Fruit fly (Drosophila melanogaster): ENCODE results near the gene cv.
A peak's percentile ranks its signal among the peaks of the same experiment; 100 is the strongest.

cv gene

DNA sequence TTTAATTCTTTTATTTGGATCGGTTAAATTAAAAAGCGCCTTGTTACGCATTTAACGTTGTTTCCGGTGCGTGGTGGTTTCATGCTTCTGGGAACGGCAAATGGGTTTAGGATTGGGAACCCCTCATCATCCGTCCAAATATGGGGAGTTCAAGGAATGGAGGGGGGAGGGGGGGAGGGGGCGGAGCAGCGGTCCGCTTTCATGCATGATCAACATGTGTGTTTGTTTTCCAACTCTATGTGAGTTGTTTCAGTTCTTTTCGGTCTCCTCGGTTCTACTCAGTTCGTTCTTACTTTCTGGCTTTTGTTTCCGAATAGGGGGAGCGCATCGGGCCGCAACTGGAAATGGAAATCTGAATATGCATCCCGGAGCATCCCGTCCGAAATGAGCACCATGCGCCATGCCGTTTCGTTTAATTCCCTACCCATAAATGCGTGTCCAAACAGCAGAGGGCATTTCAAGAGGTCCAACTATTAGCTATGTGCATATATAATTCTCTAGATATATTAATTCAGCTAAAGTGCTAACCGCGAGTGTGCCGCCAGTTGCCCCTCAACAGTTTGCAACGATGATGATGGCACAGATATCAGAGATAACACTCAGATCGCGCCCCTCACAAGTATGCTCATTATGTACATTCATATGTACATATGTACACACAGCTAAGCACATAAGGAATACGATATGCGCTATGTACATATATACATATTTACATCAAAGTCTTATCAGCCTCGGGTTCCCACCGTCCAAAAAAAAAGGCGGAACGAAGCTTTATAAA is 12.2 kb upstream of the cv start:
- TF ChIP-seq CG17912 (GFP tag; optimal IDR thresholded peaks at IDR 0.05): peak; percentile 98
- TF ChIP-seq Hey (tag; optimal IDR thresholded peaks at IDR 0.05): peak; percentile 94
- no peak for TF ChIP-seq sna (GFP tag; IDR thresholded peaks at IDR 0.05; ENCODE audit: partially characterized antibody)
- TF ChIP-seq NFAT (GFP tag; IDR thresholded peaks at IDR 0.05): peak; percentile 80
- TF ChIP-seq CG2120 (GFP tag; optimal IDR thresholded peaks at IDR 0.05): peak; percentile 65
- peak; percentile 93 for TF ChIP-seq Ets65A (GFP tag)
- TF ChIP-seq CG13424 (tag; optimal IDR thresholded peaks at IDR 0.05): peak; percentile 89
- TF ChIP-seq amos (GFP tag; IDR thresholded peaks at IDR 0.05; ENCODE audit: partially characterized antibody): no peak
- peak; percentile 76 for TF ChIP-seq Oli (tag; optimal IDR thresholded peaks at IDR 0.05)
- TF ChIP-seq chm (GFP tag; IDR thresholded peaks at IDR 0.05): peak; percentile 95
- TF ChIP-seq CG1602 (GFP tag; optimal IDR thresholded peaks at IDR 0.05): peak; percentile 83
- peak; percentile 46 for TF ChIP-seq Neu2 (GFP tag; optimal IDR thresholded peaks at IDR 0.05; ENCODE audit: borderline replicate concordance)
- no peak for TF ChIP-seq ab (GFP tag; optimal IDR thresholded peaks at IDR 0.05)
- TF ChIP-seq pita (GFP tag; optimal IDR thresholded peaks at IDR 0.05): no peak
- TF ChIP-seq dan (GFP tag; IDR thresholded peaks at IDR 0.05): no peak
- peak; percentile 90 for TF ChIP-seq CG11723 (GFP tag; optimal IDR thresholded peaks at IDR 0.05)
- peak; percentile 95; the same call in 2 of the 3 replicates for TF ChIP-seq gce (GFP tag; IDR thresholded peaks at IDR 0.05)
- TF ChIP-seq Fer3 (tag; optimal IDR thresholded peaks at IDR 0.05): peak; percentile 95
- peak; percentile 70 for TF ChIP-seq D19A (tag; optimal IDR thresholded peaks at IDR 0.05)
- peak; percentile 71; the same call in 2 of the 3 replicates for TF ChIP-seq ase (GFP tag; IDR thresholded peaks at IDR 0.05)
- TF ChIP-seq CG2129 (GFP tag; IDR thresholded peaks at IDR 0.05; ENCODE audit: partially characterized antibody): no peak
- 0 out of 4 replicates have a peak, but pooled peaks have one; percentile 7 for TF ChIP-seq Gug (GFP tag; IDR thresholded peaks at IDR 0.05)
- TF ChIP-seq chn (GFP tag; optimal IDR thresholded peaks at IDR 0.05): peak; percentile 71
- peak; percentile 88 for TF ChIP-seq CG17385 (GFP tag; optimal IDR thresholded peaks at IDR 0.05)
- peak; percentile 86 for TF ChIP-seq stc (GFP tag; IDR thresholded peaks at IDR 0.05)
- TF ChIP-seq esg (GFP tag; conservative IDR thresholded peaks at IDR 0.05): no peak
- TF ChIP-seq CG17361 (GFP tag; IDR thresholded peaks at IDR 0.05): peak; percentile 90
- no peak for TF ChIP-seq eve (GFP tag; optimal IDR thresholded peaks at IDR 0.05)
- peak; percentile 54 for TF ChIP-seq ap (GFP tag; IDR thresholded peaks at IDR 0.05)
- no peak for TF ChIP-seq Elba2 (GFP tag; optimal IDR thresholded peaks at IDR 0.05)
- TF ChIP-seq Hr39 (optimal IDR thresholded peaks at IDR 0.05): no peak
- peak; percentile 68 for TF ChIP-seq Ada2b (GFP tag; IDR thresholded peaks at IDR 0.05)
- TF ChIP-seq Meics (GFP tag; optimal IDR thresholded peaks at IDR 0.05): peak; percentile 92
- peak; percentile 96 for TF ChIP-seq sqz (GFP tag; optimal IDR thresholded peaks at IDR 0.05)
- peak; percentile 68 for TF ChIP-seq CG31224 (GFP tag; IDR thresholded peaks at IDR 0.05)
- peak; percentile 97 for TF ChIP-seq bab2 (GFP tag; optimal IDR thresholded peaks at IDR 0.05)
- TF ChIP-seq CG17829 (tag; optimal IDR thresholded peaks at IDR 0.05): peak; percentile 74
- peak; percentile 82 for TF ChIP-seq NfI (GFP tag; optimal IDR thresholded peaks at IDR 0.05)
- TF ChIP-seq nom (GFP tag; optimal IDR thresholded peaks at IDR 0.05): peak; percentile 39
- peak; percentile 69; the same call in 1 of the 2 replicates for TF ChIP-seq CG11085 (GFP tag; IDR thresholded peaks at IDR 0.05)
- TF ChIP-seq CG8478 (optimal IDR thresholded peaks at IDR 0.05): no peak
- peak; percentile 95 for TF ChIP-seq CG7745 (tag; optimal IDR thresholded peaks at IDR 0.05)
- peak; percentile 78 for TF ChIP-seq CG12391 (tag; optimal IDR thresholded peaks at IDR 0.05)
- TF ChIP-seq CG2116 (GFP tag; optimal IDR thresholded peaks at IDR 0.05): peak; percentile 82
- TF ChIP-seq CG10959 (GFP tag; IDR thresholded peaks at IDR 0.05): peak; percentile 79
- peak; percentile 71 for TF ChIP-seq gt (GFP tag; IDR thresholded peaks at IDR 0.05)
- no peak for TF ChIP-seq hb (GFP tag; IDR thresholded peaks at IDR 0.05; ENCODE audit: partially characterized antibody)
- TF ChIP-seq CG3281 (GFP tag; optimal IDR thresholded peaks at IDR 0.05): peak; percentile 91
- peak; percentile 64 for TF ChIP-seq CG30403 (GFP tag; optimal IDR thresholded peaks at IDR 0.05)
- peak; percentile 45; the same call in 2 of the 3 replicates for TF ChIP-seq Aef1 (GFP tag; IDR thresholded peaks at IDR 0.05)
